Worm (Caenorhabditis elegans) whole organism, L2 larva: Measurements from ENCODE around the gene cnc-11.

Experiments
- F13H6.1 ChIP-seq: sonication (generic microtip); optimal IDR thresholded peaks from 2 replicates; lab custom pipeline; 2016; ENCODE audit warnings: missing genetic modification characterization, missing compliant biosample characterization
- ama-1 ChIP-seq: fragments of 150-350 bp; optimal IDR thresholded peaks from 2 replicates; lab custom pipeline; 2018; ENCODE audit warnings: inconsistent platforms
- blmp-1 ChIP-seq: sonication (generic microtip); optimal IDR thresholded peaks from 2 replicates; lab custom pipeline; 2017; ENCODE audit warnings: missing genetic modification characterization, mild to moderate bottlenecking, missing compliant biosample characterization, antibody characterized with exemption, moderate library complexity; ENCODE audit not compliant: insufficient read depth
- crh-2 ChIP-seq: sonication (generic microtip); optimal IDR thresholded peaks from 2 replicates; lab custom pipeline; 2017; ENCODE audit warnings: missing biosample characterization, missing genetic modification characterization
- lin-13 ChIP-seq: fragments of 150-350 bp; optimal IDR thresholded peaks from 2 replicates; lab custom pipeline; 2014; ENCODE audit warnings: missing biosample characterization, missing genetic modification reagents, missing genetic modification characterization
- mdl-1 ChIP-seq, 2 experiments: fragments of 150-350 bp in 1 of 2; sonication (generic microtip) in 1 of 2; optimal IDR thresholded peaks; 2 replicates each; lab custom pipeline; 2017; ENCODE audit warnings: missing biosample characterization in 2 of 2, missing genetic modification characterization in 2 of 2
- nhr-237 ChIP-seq: fragments of 150-350 bp; optimal IDR thresholded peaks from 2 replicates; lab custom pipeline; 2014; ENCODE audit warnings: missing biosample characterization, missing genetic modification characterization

- TF ChIP-seq nhr-237 (tag; lab: Kevin White, UChicago): no peak
- TF ChIP-seq F13H6.1 (tag; lab: Kevin White, UChicago): no peak
- TF ChIP-seq mdl-1 (tag; optimal IDR thresholded peaks at IDR 0.05; lab: Kevin White, UChicago): no peak
- TF ChIP-seq blmp-1 (tag; lab: Kevin White, UChicago): no peak
- TF ChIP-seq crh-2 (tag; lab: Kevin White, UChicago): no peak
- TF ChIP-seq lin-13 (GFP tag; lab: Kevin White, UChicago): no peak
- TF ChIP-seq ama-1 (lab: Kevin White, UChicago): no peak
Measured at ce11 chrV:1451334-1451733, 9.2 kb downstream of the cnc-11 start, which contains the start of gene srj-23.
